Worm (Caenorhabditis elegans) whole organism, L3 larva: ENCODE data around the gene C02F5.14.

Source experiments
- ZK546.5 ChIP-seq: sonication (generic microtip); optimal IDR thresholded peaks from 2 replicates; lab custom pipeline; 2017; ENCODE audit warnings: missing biosample characterization, missing genetic modification characterization
- fos-1 ChIP-seq: fragments of 150-350 bp; optimal IDR thresholded peaks from 2 replicates; lab custom pipeline; 2014; ENCODE audit warnings: missing biosample characterization, missing genetic modification characterization
- nhr-11 ChIP-seq: fragments of 150-350 bp; optimal IDR thresholded peaks from 2 replicates; lab custom pipeline; 2014; ENCODE audit warnings: missing biosample characterization, missing genetic modification characterization
- nhr-12 ChIP-seq: fragments of 150-350 bp; optimal IDR thresholded peaks from 2 replicates; lab custom pipeline; 2014; ENCODE audit warnings: missing biosample characterization, missing genetic modification characterization
- nhr-28 ChIP-seq: fragments of 150-350 bp; optimal IDR thresholded peaks from 2 replicates; lab custom pipeline; 2014; ENCODE audit warnings: missing biosample characterization, missing genetic modification characterization
- nhr-77 ChIP-seq: fragments of 150-350 bp; optimal IDR thresholded peaks from 2 replicates; lab custom pipeline; 2014; ENCODE audit warnings: missing biosample characterization, missing genetic modification characterization
- pqm-1 ChIP-seq: fragments of 150-350 bp; optimal IDR thresholded peaks from 2 replicates; lab custom pipeline; 2017; ENCODE audit warnings: missing biosample characterization, missing genetic modification characterization, inconsistent platforms
- skn-1 ChIP-seq: fragments of 150-350 bp; optimal IDR thresholded peaks from 2 replicates; lab custom pipeline; 2014; ENCODE audit warnings: missing biosample characterization, missing genetic modification characterization
- ztf-11 ChIP-seq: fragments of 150-350 bp; optimal IDR thresholded peaks from 2 replicates; lab custom pipeline; 2014; ENCODE audit warnings: missing biosample characterization, missing genetic modification characterization

- TF ChIP-seq nhr-12 (tag; lab: Kevin White, UChicago) (no peak), ztf-11 (no peak), nhr-11 (no peak), skn-1 (tag; lab: Kevin White, UChicago) (no peak), fos-1 (no peak), pqm-1 (tag; lab: Kevin White, UChicago) (no peak), nhr-77 (tag; lab: Kevin White, UChicago) (no peak), nhr-28 (tag; lab: Kevin White, UChicago) (no peak), ZK546.5 (tag; lab: Kevin White, UChicago) (no peak)
Measured at ce11 chrIII:8232634-8233033, 2.7 kb downstream of the C02F5.14 start, which contains the start of gene henn-1.
